Worm (Caenorhabditis elegans) whole organism, L3 larva: ENCODE data around the gene F12F6.1.

Experiments
- daf-12 ChIP-seq: fragments of 150-350 bp; optimal IDR thresholded peaks from 2 replicates; lab custom pipeline; 2014; ENCODE audit warnings: missing biosample characterization, missing genetic modification reagents, missing genetic modification characterization
- jun-1 ChIP-seq: fragments of 150-350 bp; optimal IDR thresholded peaks from 2 replicates; lab custom pipeline; 2014; ENCODE audit warnings: missing biosample characterization, missing genetic modification reagents, missing genetic modification characterization
- nhr-11 ChIP-seq: fragments of 150-350 bp; optimal IDR thresholded peaks from 2 replicates; lab custom pipeline; 2014; ENCODE audit warnings: missing biosample characterization, missing genetic modification characterization
- snpc-4 ChIP-seq: fragments of 150-350 bp; optimal IDR thresholded peaks from 2 replicates; lab custom pipeline; 2014; ENCODE audit warnings: missing biosample characterization, missing genetic modification characterization
- unc-39 ChIP-seq: sonication (generic microtip); optimal IDR thresholded peaks from 4 replicates; lab custom pipeline; 2017; ENCODE audit warnings: missing biosample characterization, missing genetic modification characterization

DNA sequence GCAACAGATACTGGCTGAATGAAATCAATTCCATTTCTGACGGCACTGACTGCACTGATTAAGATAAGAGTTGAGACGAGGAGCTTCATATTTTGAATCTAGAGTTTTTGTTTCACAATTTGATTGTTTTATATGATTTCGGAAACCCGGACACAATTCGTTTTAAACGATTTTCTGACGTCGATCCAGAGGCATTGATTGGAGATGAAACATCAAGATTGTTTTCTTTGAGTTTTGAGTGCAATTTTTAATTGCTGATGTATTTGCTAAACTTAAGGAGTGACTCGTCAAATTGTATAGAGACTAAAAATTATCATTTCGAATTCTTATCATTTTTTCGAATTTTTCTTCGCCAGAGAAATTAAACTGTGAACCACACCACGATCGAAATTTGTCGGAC, 44.1 kb downstream of the F12F6.1 start, which contains the start of gene lys-6:
- TF ChIP-seq unc-39 (tag; lab: Kevin White, UChicago) (no peak), snpc-4 (tag; lab: Kevin White, UChicago) (no peak), daf-12 (tag; lab: Kevin White, UChicago) (no peak), nhr-11 (tag; lab: Kevin White, UChicago) (no peak), jun-1 (no peak)
